Worm (Caenorhabditis elegans) whole organism, dauer: ENCODE data around the gene kars-1.

Experiments used
- unc-62 ChIP-seq: sonication (generic microtip); optimal IDR thresholded peaks from 2 replicates; lab custom pipeline; 2017; ENCODE audit warnings: missing biosample characterization, missing genetic modification reagents, missing genetic modification characterization

kars-1 gene

ce11 chrII:7072315-7072589 is at the start of gene kars-1:
TSS of gene kars-1 (minus strand) at chrII:7072415.
- no peak for TF ChIP-seq unc-62 (GFP tag; lab: Kevin White, UChicago)

- no peak for TF ChIP-seq unc-62 (GFP tag; lab: Kevin White, UChicago)
Observed at ce11 chrII:7121762-7122292, 49.6 kb upstream of the kars-1 start, which contains the start of gene F10E7.2. TSS of gene F10E7.2 (plus strand) at chrII:7122242.

DNA sequence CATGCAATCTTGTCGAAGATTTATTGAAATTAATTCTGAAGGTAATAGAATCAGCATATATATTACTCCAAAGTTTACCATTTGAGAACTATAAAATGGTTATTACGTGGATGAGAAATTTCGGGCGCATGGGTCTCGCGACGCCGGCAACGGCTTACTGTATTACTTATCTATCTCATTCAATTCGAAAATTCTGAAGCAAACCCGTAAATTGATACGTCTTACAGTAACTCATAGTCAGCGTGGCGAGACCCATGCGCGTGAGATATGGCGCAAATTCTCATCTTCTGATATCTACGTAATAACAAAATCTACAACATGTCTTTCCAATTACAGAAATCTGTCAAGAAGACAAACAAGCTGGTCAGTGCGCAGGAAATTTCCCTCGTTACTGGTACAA is 47.3 kb upstream of the kars-1 start:
- TF ChIP-seq unc-62 (GFP tag; lab: Kevin White, UChicago), result no peak

DNA sequence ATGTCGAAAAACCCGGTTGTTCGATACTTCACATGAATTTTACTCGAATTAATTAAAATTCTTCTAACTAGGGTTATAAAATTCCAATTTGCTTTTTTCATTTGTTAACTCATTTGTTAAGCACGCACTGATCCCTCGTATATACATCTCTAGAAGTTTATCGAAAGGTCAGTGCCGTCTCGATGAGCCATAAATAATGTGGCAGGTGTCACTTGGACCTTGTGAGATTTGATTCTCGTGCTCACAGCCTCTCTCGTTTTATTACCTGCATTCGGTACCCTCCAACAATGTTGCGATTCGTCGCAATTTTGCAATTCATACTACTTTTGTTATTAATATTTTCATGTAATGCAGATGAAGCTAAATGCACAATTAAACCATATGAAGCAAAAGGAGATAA is 44.1 kb upstream of the kars-1 start, which contains the start of gene spon-1:
TSS of gene spon-1 (plus strand) at position 208 of the 400 bp plus-strand sequence.
- no peak for TF ChIP-seq unc-62 (GFP tag; lab: Kevin White, UChicago)

- no peak for TF ChIP-seq unc-62 (GFP tag; lab: Kevin White, UChicago)
Observed at ce11 chrII:7115638-7116037, 43.4 kb upstream of the kars-1 start, which contains the start of gene cutl-5. TSS of gene cutl-5 (minus strand) at chrII:7115906.

ce11 chrII:7112780-7113179 is 40.6 kb upstream of the kars-1 start, which contains the start of gene F10E7.6:
TSS of gene F10E7.6 (plus strand) at chrII:7113080.
- no peak for TF ChIP-seq unc-62 (GFP tag; lab: Kevin White, UChicago)

ce11 chrII:7111657-7112049 is 39.4 kb upstream of the kars-1 start, which contains the start of gene F10E7.5:
TSS of gene F10E7.5 (plus strand) at chrII:7111978.
- TF ChIP-seq unc-62 (GFP tag; lab: Kevin White, UChicago), result no peak

- no peak for TF ChIP-seq unc-62 (GFP tag; lab: Kevin White, UChicago)
Observed at ce11 chrII:7111012-7111656, 38.9 kb upstream of the kars-1 start.

DNA sequence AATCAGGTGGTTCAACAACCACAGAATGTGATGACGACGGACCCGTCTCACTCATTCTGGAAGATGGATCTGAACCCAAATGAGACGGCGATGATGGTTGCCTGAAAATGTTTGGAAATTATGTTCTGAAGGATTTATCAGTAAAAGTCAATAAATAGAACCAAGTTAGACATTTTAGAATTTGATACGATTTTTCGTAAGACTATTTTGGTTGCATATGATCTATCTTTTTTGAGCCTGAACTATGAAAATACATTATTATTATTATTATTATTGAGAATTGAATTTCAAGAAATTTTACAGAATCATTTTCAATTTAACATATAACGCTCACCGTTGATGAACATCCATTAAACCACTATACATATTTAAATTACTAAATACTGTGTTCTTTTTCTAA is 37.7 kb upstream of the kars-1 start, which contains the start of gene F10E7.9:
TSS of gene F10E7.9 (minus strand) at position 101 of the 400 bp plus-strand sequence.
- no peak for TF ChIP-seq unc-62 (GFP tag; lab: Kevin White, UChicago)

DNA sequence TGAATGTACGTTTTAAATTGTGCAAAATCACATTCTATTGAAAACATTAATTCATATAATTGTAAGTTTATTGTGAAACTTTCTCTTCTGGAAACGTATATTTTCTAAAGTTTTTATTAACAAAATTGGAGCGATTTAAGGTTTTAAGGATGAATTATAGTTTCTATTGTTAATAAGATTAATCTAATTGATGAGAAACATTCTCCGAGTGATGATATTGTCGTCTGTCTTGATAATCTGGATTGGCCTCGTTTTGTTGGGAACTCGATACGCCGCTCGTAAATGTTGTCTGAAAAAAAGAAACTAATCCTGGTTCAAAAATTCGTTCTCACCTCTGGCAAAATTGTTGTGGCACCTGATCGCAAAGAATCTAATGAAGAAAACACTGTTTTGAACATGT is 34.1 kb upstream of the kars-1 start:
- TF ChIP-seq unc-62 (GFP tag; lab: Kevin White, UChicago), result no peak

ce11 chrII:7104794-7105613 is 32.8 kb upstream of the kars-1 start, which contains the start of the genes farl-11 and rpl-33:
TSS of gene farl-11 (minus strand) at chrII:7105035.
TSS of gene rpl-33 (plus strand) at chrII:7105563.
- no peak for TF ChIP-seq unc-62 (GFP tag; lab: Kevin White, UChicago)

DNA sequence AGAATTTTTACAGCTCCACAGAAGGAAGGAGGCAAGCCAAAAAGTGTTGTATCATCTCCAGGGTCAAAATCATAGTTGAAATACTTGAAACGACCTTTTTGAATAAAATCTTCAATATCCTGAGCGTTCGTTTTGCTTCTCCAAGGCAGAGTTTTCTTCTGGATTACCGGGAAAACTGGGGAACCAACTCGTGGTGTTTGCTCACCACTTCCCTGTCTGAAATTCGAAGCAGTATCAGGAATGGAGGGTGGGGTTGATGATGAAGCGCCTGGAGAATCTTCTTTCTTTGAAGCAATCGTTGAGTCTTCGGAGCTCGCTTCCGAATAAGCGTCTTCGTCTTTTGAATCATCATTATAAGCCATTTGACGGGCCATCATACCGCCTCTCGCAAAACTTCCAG is 30.9 kb upstream of the kars-1 start:
- no peak for TF ChIP-seq unc-62 (GFP tag; lab: Kevin White, UChicago)

DNA sequence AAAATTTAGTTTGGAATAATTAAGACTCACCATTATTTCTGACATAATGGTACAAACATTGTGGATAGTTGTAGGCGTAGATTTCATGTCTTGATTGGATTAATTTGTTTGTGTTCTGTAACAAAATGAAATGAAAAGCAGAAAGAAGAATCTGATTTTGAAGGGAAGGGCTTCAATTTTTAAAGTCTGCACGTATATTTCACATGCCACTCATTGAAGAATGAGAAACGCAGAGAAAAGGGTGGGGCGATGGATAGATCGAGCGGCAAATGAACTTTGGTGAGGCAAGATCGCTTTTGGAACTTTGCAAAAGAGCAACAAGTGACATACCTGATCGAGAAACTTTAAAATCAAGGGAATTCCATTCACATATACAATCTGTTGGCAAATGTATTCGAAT is 30.1 kb upstream of the kars-1 start:
- TF ChIP-seq unc-62 (GFP tag; lab: Kevin White, UChicago), result no peak

DNA sequence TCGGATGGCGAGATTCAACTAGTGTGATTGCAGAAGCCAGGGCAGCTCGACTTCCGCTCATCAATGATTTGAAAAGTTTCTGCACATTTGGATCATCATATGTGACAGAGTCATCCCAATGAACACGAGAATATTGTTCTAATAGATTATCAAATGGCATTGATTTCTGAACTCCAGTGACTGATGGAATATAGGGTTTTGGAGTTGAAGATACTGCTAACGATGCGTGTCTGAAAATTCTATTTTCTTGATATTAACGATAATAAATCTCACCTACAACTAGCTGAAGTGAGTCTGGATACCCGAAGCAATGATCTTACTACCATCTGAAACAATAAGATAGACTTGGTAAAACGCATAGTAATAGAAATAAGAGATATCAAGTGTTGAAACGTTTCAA is 28.6 kb upstream of the kars-1 start, which contains the start of gene mmaa-1:
TSS of gene mmaa-1 (minus strand) at position 328 of the 400 bp plus-strand sequence.
- no peak for TF ChIP-seq unc-62 (GFP tag; lab: Kevin White, UChicago)

DNA sequence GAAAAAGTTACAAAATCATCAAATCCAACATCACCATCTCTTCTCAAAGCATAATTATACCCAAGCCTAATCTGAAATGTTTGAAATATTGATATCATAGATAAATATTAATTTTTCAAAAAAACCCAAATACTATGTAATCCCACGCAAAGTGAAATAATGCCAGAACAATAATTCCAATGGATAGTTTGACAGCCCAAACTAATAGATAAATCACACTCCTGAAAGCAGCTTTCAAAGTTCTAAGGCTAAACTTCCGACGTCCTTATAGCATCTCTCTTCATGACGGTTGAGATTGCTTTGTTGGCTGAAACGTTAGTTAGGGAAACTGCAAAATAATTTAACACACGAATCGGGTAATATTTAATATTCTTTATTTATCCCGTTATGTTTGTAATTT is 27.0 kb upstream of the kars-1 start:
- no peak for TF ChIP-seq unc-62 (GFP tag; lab: Kevin White, UChicago)

DNA sequence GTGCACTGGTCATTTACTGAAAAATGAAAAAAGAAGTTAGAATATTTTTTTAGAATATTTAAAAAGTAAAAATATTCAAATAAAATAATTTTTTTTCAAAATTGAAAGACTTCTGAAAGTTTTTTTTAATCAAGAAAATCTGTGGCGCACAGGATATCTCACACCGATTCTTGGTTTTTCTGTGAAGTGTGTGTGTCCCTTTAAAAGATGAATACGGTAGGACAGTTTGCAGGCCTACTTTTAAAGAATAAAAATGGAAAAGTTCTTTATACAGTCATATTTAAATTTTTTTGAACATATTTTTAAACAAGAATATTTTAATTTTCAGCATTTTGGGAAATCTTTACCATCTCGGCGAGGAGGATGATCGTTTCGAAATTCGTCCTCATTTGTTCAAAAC is 26.4 kb upstream of the kars-1 start, which contains the start of gene mct-5:
TSS of gene mct-5 (minus strand) at position 16 of the 400 bp plus-strand sequence.
- TF ChIP-seq unc-62 (GFP tag; lab: Kevin White, UChicago), result no peak
